Worm (Caenorhabditis elegans) whole organism, young adult: Measurements from ENCODE around the gene sto-3.

Source experiments
- B0019.2 ChIP-seq: fragments of 200-800 bp; sonication (Bioruptor generic); conservative IDR thresholded peaks from 2 replicates; pipeline ENCODE4 v1.3.6; 2022; ENCODE audit warnings: missing genetic modification reagents, missing genetic modification characterization, missing compliant biosample characterization
- B0261.1 ChIP-seq: sonication (generic microtip); optimal IDR thresholded peaks from 2 replicates; lab custom pipeline; 2016; ENCODE audit warnings: mild to moderate bottlenecking, missing genetic modification characterization, moderate library complexity, missing compliant biosample characterization
- F22D6.2 ChIP-seq: sonication (generic microtip); optimal IDR thresholded peaks from 2 replicates; lab custom pipeline; 2016; ENCODE audit warnings: mild to moderate bottlenecking, missing genetic modification characterization, missing compliant biosample characterization
- F23B12.7 ChIP-seq: sonication (generic microtip); optimal IDR thresholded peaks from 2 replicates; lab custom pipeline; 2017; ENCODE audit warnings: missing genetic modification characterization, mild to moderate bottlenecking, missing compliant biosample characterization, antibody characterized with exemption, moderate library complexity; ENCODE audit not compliant: insufficient read depth
- F33H1.4 ChIP-seq: fragments of 200-800 bp; sonication (Bioruptor generic); IDR thresholded peaks from 2 replicates; pipeline ENCODE4 v1.3.6; 2022; ENCODE audit warnings: missing genetic modification reagents, missing genetic modification characterization, missing compliant biosample characterization
- F37B4.10 ChIP-seq: fragments of 200-800 bp; sonication (Bioruptor generic); IDR thresholded peaks from 2 replicates; pipeline ENCODE4 v1.3.6; 2022; ENCODE audit warnings: missing genetic modification characterization, missing compliant biosample characterization
- F49E8.2 ChIP-seq: sonication (generic microtip); optimal IDR thresholded peaks from 3 replicates; lab custom pipeline; 2017; ENCODE audit warnings: missing genetic modification characterization, mild to moderate bottlenecking, missing compliant biosample characterization, antibody characterized with exemption, moderate library complexity; ENCODE audit not compliant: insufficient read depth
- F57C9.4 ChIP-seq: sonication (generic microtip); optimal IDR thresholded peaks from 2 replicates; lab custom pipeline; 2017; ENCODE audit warnings: mild to moderate bottlenecking, missing genetic modification characterization, missing compliant biosample characterization
- T26A5.8 ChIP-seq: sonication (generic microtip); optimal IDR thresholded peaks from 2 replicates; lab custom pipeline; 2016; ENCODE audit warnings: missing genetic modification characterization, missing compliant biosample characterization
- Y53F4B.3 ChIP-seq: fragments of 200-800 bp; sonication (Bioruptor generic); IDR thresholded peaks from 2 replicates; pipeline ENCODE4 v1.3.6; 2022; ENCODE audit warnings: missing genetic modification reagents, missing genetic modification characterization, missing compliant biosample characterization
- ZK185.1 ChIP-seq: sonication (generic microtip); optimal IDR thresholded peaks from 2 replicates; lab custom pipeline; 2016; ENCODE audit warnings: mild to moderate bottlenecking, missing genetic modification characterization, missing compliant biosample characterization; ENCODE audit not compliant: poor library complexity, severe bottlenecking
- akir-1 ChIP-seq: fragments of 200-800 bp; sonication (Bioruptor generic); optimal IDR thresholded peaks from 2 replicates; lab custom pipeline; 2018; ENCODE audit warnings: mild to moderate bottlenecking, missing genetic modification characterization, moderate library complexity, missing compliant biosample characterization
- aptf-3 ChIP-seq: fragments of 200-800 bp; sonication (Bioruptor generic); IDR thresholded peaks from 2 replicates; pipeline ENCODE4 v1.3.6; 2022; ENCODE audit warnings: missing genetic modification characterization, missing compliant biosample characterization
- attf-5 ChIP-seq: fragments of 200-800 bp; sonication (Bioruptor generic); optimal IDR thresholded peaks from 2 replicates; lab custom pipeline; 2018; ENCODE audit warnings: mild to moderate bottlenecking, missing genetic modification characterization, missing compliant biosample characterization
- bed-1 ChIP-seq: fragments of 200-800 bp; sonication (Bioruptor generic); IDR thresholded peaks from 2 replicates; pipeline ENCODE4 v1.3.6; 2022; ENCODE audit warnings: missing genetic modification reagents, missing genetic modification characterization, missing compliant biosample characterization
- bed-2 ChIP-seq: fragments of 200-800 bp; sonication (Bioruptor generic); IDR thresholded peaks from 2 replicates; pipeline ENCODE4 v1.3.6; 2022; ENCODE audit warnings: missing genetic modification reagents, missing genetic modification characterization, missing compliant biosample characterization
- ceh-100 ChIP-seq: fragments of 200-800 bp; sonication (Bioruptor generic); IDR thresholded peaks from 2 replicates; pipeline ENCODE4 v1.3.6; 2022; ENCODE audit warnings: missing genetic modification reagents, missing genetic modification characterization, missing compliant biosample characterization
- chd-7 ChIP-seq: sonication (generic microtip); optimal IDR thresholded peaks from 2 replicates; lab custom pipeline; 2016; ENCODE audit warnings: mild to moderate bottlenecking, missing genetic modification characterization, moderate library complexity, missing compliant biosample characterization
- dox-1 ChIP-seq: fragments of 200-800 bp; sonication (Bioruptor generic); IDR thresholded peaks from 2 replicates; pipeline ENCODE4 v1.3.6; 2022; ENCODE audit warnings: missing genetic modification reagents, missing genetic modification characterization, missing compliant biosample characterization
- egrh-3 ChIP-seq: fragments of 200-800 bp; sonication (Bioruptor generic); IDR thresholded peaks from 2 replicates; pipeline ENCODE4 v1.3.6; 2022; ENCODE audit warnings: missing genetic modification reagents, missing genetic modification characterization, missing compliant biosample characterization
- fkh-3 ChIP-seq: sonication (generic microtip); optimal IDR thresholded peaks from 2 replicates; lab custom pipeline; 2016; ENCODE audit warnings: mild to moderate bottlenecking, missing genetic modification characterization, missing compliant biosample characterization
- hsf-1 ChIP-seq: fragments of 200-800 bp; sonication (Bioruptor generic); IDR thresholded peaks from 2 replicates; pipeline ENCODE4 v1.3.6; 2022; ENCODE audit warnings: missing genetic modification reagents, missing genetic modification characterization, missing compliant biosample characterization
- lin-26 ChIP-seq: fragments of 200-800 bp; sonication (Bioruptor generic); IDR thresholded peaks from 2 replicates; pipeline ENCODE4 v1.3.6; 2022; ENCODE audit warnings: missing genetic modification reagents, missing genetic modification characterization, missing compliant biosample characterization
- lin-54 ChIP-seq: fragments of 200-800 bp; sonication (Bioruptor generic); optimal IDR thresholded peaks from 2 replicates; lab custom pipeline; 2018; ENCODE audit warnings: mild to moderate bottlenecking, missing genetic modification characterization, missing compliant biosample characterization
- lir-1 ChIP-seq: fragments of 200-800 bp; sonication (Bioruptor generic); conservative IDR thresholded peaks from 2 replicates; pipeline ENCODE4 v1.3.6; 2022; ENCODE audit warnings: missing genetic modification reagents, missing genetic modification characterization, missing compliant biosample characterization
- madf-3 ChIP-seq: fragments of 200-800 bp; sonication (Bioruptor generic); IDR thresholded peaks from 2 replicates; pipeline ENCODE4 v1.3.6; 2022; ENCODE audit warnings: missing genetic modification reagents, missing genetic modification characterization, missing compliant biosample characterization
- madf-6 ChIP-seq: fragments of 200-800 bp; sonication (Bioruptor generic); IDR thresholded peaks from 2 replicates; pipeline ENCODE4 v1.3.6; 2022; ENCODE audit warnings: missing genetic modification reagents, missing genetic modification characterization, missing compliant biosample characterization
- madf-8 ChIP-seq: fragments of 200-800 bp; sonication (Bioruptor generic); conservative IDR thresholded peaks from 2 replicates; pipeline ENCODE4 v1.3.6; 2022; ENCODE audit warnings: missing genetic modification reagents, missing genetic modification characterization, missing compliant biosample characterization
- mxl-1 ChIP-seq: sonication (generic microtip); optimal IDR thresholded peaks from 2 replicates; lab custom pipeline; 2016; ENCODE audit warnings: missing genetic modification characterization, missing compliant biosample characterization
- nfya-1 ChIP-seq: sonication (generic microtip); optimal IDR thresholded peaks from 2 replicates; lab custom pipeline; 2017; ENCODE audit warnings: antibody characterized with exemption, missing compliant biosample characterization, missing genetic modification characterization, borderline replicate concordance; ENCODE audit not compliant: insufficient read depth
- nfyb-1 ChIP-seq: fragments of 200-800 bp; sonication (Bioruptor generic); IDR thresholded peaks from 2 replicates; pipeline ENCODE4 v1.3.6; 2022; ENCODE audit warnings: missing genetic modification reagents, missing genetic modification characterization, missing compliant biosample characterization
- nhr-80 ChIP-seq: sonication (generic microtip); optimal IDR thresholded peaks from 2 replicates; lab custom pipeline; 2016; ENCODE audit warnings: missing genetic modification characterization, missing compliant biosample characterization
- pbrm-1 ChIP-seq: fragments of 200-800 bp; sonication (Bioruptor generic); IDR thresholded peaks from 2 replicates; pipeline ENCODE4 v1.3.6; 2022; ENCODE audit warnings: missing genetic modification reagents, missing genetic modification characterization, missing compliant biosample characterization
- pha-4 ChIP-seq: fragments of 150-350 bp; sonication (generic microtip); optimal IDR thresholded peaks from 2 replicates; lab custom pipeline; 2014; ENCODE audit warnings: missing biosample characterization, missing genetic modification reagents, missing genetic modification characterization
- sea-2 ChIP-seq: fragments of 200-800 bp; sonication (Bioruptor generic); IDR thresholded peaks from 2 replicates; pipeline ENCODE4 v1.3.6; 2022; ENCODE audit warnings: missing genetic modification characterization, missing compliant biosample characterization
- snpc-1.1 ChIP-seq: sonication (generic microtip); optimal IDR thresholded peaks from 2 replicates; lab custom pipeline; 2017; ENCODE audit warnings: missing genetic modification characterization, mild to moderate bottlenecking, missing compliant biosample characterization, antibody characterized with exemption, moderate library complexity, missing genotype, missing genetic modification reagents; ENCODE audit not compliant: insufficient read depth
- snpc-3.4 ChIP-seq: sonication (generic microtip); optimal IDR thresholded peaks from 2 replicates; lab custom pipeline; 2017; ENCODE audit warnings: missing genetic modification characterization, mild to moderate bottlenecking, missing compliant biosample characterization, antibody characterized with exemption, moderate library complexity, missing genotype, missing genetic modification reagents
- snpc-4 ChIP-seq, 5 experiments: fragments of 150-350 bp in 1 of 5; sonication (generic microtip) in 4 of 5; optimal IDR thresholded peaks; 2 replicates each; lab custom pipeline; 2014 to 2018; ENCODE audit warnings: missing genetic modification characterization in 5 of 5, missing biosample characterization in 3 of 5, antibody characterized with exemption in 2 of 5, mild to moderate bottlenecking in 2 of 5, missing compliant biosample characterization in 2 of 5, missing genotype in 2 of 5, moderate library complexity in 2 of 5, missing genetic modification reagents in 1 of 5
- tbp1 ChIP-seq: fragments of 200-800 bp; sonication (Bioruptor generic); optimal IDR thresholded peaks from 2 replicates; lab custom pipeline; 2018; ENCODE audit warnings: mild to moderate bottlenecking, missing genetic modification characterization, missing compliant biosample characterization
- xnd-1 ChIP-seq: sonication (generic microtip); optimal IDR thresholded peaks from 2 replicates; lab custom pipeline; 2016; ENCODE audit warnings: missing genotype, missing genetic modification reagents, missing genetic modification characterization, missing compliant biosample characterization
- zfh-2 ChIP-seq: fragments of 200-800 bp; sonication (Bioruptor generic); conservative IDR thresholded peaks from 2 replicates; pipeline ENCODE4 v1.3.6; 2022; ENCODE audit warnings: missing genetic modification reagents, missing genetic modification characterization, missing compliant biosample characterization
- zim-3 ChIP-seq: sonication (generic microtip); optimal IDR thresholded peaks from 2 replicates; lab custom pipeline; 2017; ENCODE audit warnings: mild to moderate bottlenecking, missing genetic modification characterization, moderate library complexity, missing compliant biosample characterization
- ztf-22 ChIP-seq: fragments of 200-800 bp; sonication (Bioruptor generic); optimal IDR thresholded peaks from 2 replicates; lab custom pipeline; 2018; ENCODE audit warnings: mild to moderate bottlenecking, missing genetic modification characterization, moderate library complexity, missing compliant biosample characterization

The sto-3 gene

DNA sequence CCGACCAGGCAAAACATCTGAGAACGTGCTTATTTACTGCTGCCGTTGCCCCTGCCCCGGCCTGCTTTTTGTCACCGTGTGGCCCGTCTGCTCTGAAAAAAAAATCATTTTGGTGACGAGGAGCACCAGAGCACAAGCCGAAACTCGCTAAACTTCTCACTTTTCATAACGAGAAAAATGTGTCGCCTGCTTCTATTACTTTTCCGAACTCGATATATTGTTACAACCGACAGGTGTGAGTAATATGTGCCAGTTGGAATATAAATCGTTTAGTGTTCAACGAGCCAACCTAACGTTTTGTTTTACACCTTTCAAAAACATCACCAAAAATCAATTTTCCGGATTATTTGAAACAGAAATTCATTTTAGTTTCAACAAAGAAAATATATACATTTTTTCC is 15.8 kb upstream of the sto-3 start:
- no peak for TF ChIP-seq lir-1 (GFP tag; lab: Robert Waterston, UW)
- no peak for TF ChIP-seq mxl-1
- TF ChIP-seq egrh-3 (GFP tag; lab: Robert Waterston, UW) = no peak
- TF ChIP-seq F37B4.10 (GFP tag; lab: Robert Waterston, UW) = no peak
- TF ChIP-seq xnd-1 (tag; lab: Kevin White, UChicago) = no peak
- TF ChIP-seq bed-1 = no peak
- no peak for TF ChIP-seq nfya-1 (tag; lab: Kevin White, UChicago)
- no peak for TF ChIP-seq B0261.1 (tag; lab: Kevin White, UChicago)
- no peak for TF ChIP-seq nfyb-1 (GFP tag; lab: Robert Waterston, UW)
- TF ChIP-seq tbp1 (GFP tag; lab: Kevin White, UChicago) = no peak
- no peak for TF ChIP-seq B0019.2 (GFP tag; lab: Robert Waterston, UW)
- TF ChIP-seq fkh-3 (tag; lab: Kevin White, UChicago) = no peak
- no peak for TF ChIP-seq ceh-100 (GFP tag; lab: Robert Waterston, UW)
- no peak for TF ChIP-seq nhr-80 (tag; lab: Kevin White, UChicago)
- TF ChIP-seq zfh-2 (GFP tag; lab: Robert Waterston, UW) = no peak
- TF ChIP-seq F23B12.7 = no peak
- no peak for TF ChIP-seq snpc-1.1 (tag; lab: Kevin White, UChicago)

DNA sequence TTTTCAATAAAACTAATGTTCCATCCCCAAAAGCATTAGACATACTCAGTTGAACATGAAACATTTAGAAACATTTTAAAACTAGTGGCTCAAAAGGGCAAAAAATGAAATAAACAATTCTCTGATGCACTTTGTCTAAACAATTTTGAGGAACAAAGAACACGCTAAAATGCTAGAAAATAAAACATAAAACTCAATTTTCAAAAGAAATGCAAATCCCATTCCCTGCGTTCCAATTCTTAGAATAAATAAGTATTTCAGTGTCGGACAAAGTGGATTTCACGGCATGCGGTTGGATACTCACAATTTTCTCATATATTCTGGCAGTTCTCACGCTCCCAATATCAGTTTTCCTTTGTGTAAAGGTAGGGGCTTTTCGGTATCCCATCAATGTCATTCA is 11.4 kb upstream of the sto-3 start:
- no peak for TF ChIP-seq lin-54 (GFP tag; lab: Kevin White, UChicago)
- TF ChIP-seq aptf-3 = no peak
- TF ChIP-seq dox-1 (GFP tag; lab: Robert Waterston, UW) = no peak
- TF ChIP-seq madf-6 (GFP tag; lab: Robert Waterston, UW) = no peak
- TF ChIP-seq pha-4 (tag; lab: Kevin White, UChicago) = no peak
- TF ChIP-seq bed-2 (GFP tag; lab: Robert Waterston, UW) = no peak
- TF ChIP-seq T26A5.8 (tag; lab: Kevin White, UChicago) = no peak
- TF ChIP-seq sea-2 (GFP tag; lab: Robert Waterston, UW) = no peak
- TF ChIP-seq F33H1.4 (GFP tag; lab: Robert Waterston, UW) = no peak
- no peak for TF ChIP-seq snpc-3.4 (tag; lab: Kevin White, UChicago)
- no peak for TF ChIP-seq madf-8
- TF ChIP-seq madf-3 (GFP tag; lab: Robert Waterston, UW) = no peak
- no peak for TF ChIP-seq F57C9.4 (tag; lab: Kevin White, UChicago)
- no peak for TF ChIP-seq ceh-100 (GFP tag; lab: Robert Waterston, UW)
- TF ChIP-seq nfya-1 (tag; lab: Kevin White, UChicago) = no peak
- TF ChIP-seq F22D6.2 (tag; lab: Kevin White, UChicago) = no peak
- TF ChIP-seq, all 124 proteins: peak for 0

DNA sequence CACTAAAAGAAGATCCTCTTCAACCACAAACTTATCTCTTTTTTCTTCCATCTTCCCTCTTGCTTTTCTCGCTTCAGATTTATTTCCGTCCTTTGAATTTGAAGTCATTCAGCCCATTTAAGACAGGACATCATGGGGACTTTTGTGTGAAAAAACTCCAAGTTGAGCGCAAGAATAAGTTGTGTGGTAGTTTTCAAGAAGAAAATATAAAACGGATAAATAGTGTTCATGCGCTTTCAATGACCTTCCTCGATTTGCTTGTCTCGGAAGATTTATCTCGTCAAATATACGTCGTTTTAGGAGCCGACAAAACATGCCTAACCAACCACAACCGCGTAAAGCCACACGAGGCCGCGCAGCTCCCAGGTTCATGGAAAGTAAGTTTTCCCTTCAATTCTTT is 10.2 kb upstream of the sto-3 start, which contains the start of gene sto-6:
Gene sto-6, plus strand, starts transcription at position 301 of the 400 bp plus-strand sequence.
- TF ChIP-seq snpc-3.4 (tag; lab: Kevin White, UChicago) (no peak), egrh-3 (GFP tag; lab: Robert Waterston, UW) (no peak), attf-5 (GFP tag; lab: Kevin White, UChicago) (no peak)

DNA sequence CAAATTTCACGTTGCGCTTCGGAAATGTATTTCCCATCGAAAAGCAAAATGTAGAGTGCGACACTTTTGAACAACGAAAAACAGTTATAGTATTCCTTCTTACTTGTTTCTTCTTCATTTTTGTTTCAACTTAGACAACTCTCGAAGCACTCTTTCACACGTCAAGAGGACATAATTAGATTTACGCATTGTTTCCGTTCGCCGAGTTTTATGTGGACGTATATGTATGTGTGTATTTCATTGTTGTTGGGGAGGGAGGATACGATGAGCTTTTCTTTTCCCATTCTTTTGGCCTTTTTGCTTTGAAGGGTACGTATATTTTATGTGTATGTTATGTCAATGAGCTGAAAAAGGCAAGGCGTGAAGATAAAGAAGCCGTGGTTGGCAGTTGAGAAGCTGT is 8.6 kb upstream of the sto-3 start:
- TF ChIP-seq ZK185.1 (tag; lab: Kevin White, UChicago) = no peak
- no peak for TF ChIP-seq pbrm-1 (GFP tag; lab: Robert Waterston, UW)
- no peak for TF ChIP-seq chd-7 (tag; lab: Kevin White, UChicago)
- TF ChIP-seq T26A5.8 (tag; lab: Kevin White, UChicago) = no peak
- TF ChIP-seq nfya-1 (tag; lab: Kevin White, UChicago) = no peak
- no peak for TF ChIP-seq ztf-22 (GFP tag; lab: Kevin White, UChicago)
- no peak for TF ChIP-seq akir-1 (GFP tag; lab: Kevin White, UChicago)
- TF ChIP-seq Y53F4B.3 (GFP tag; lab: Robert Waterston, UW) = no peak
- TF ChIP-seq hsf-1 (GFP tag; lab: Robert Waterston, UW) = no peak
- no peak for TF ChIP-seq snpc-4 (GFP tag; optimal IDR thresholded peaks at IDR 0.05; lab: Kevin White, UChicago)
- no peak for TF ChIP-seq snpc-4 (tag; optimal IDR thresholded peaks at IDR 0.05; lab: Kevin White, UChicago)
- no peak for TF ChIP-seq F49E8.2 (tag; lab: Kevin White, UChicago)
- no peak for TF ChIP-seq lin-26 (GFP tag; lab: Robert Waterston, UW)
- TF ChIP-seq xnd-1 (tag; lab: Kevin White, UChicago) = no peak
- no peak for TF ChIP-seq zim-3 (tag; lab: Kevin White, UChicago)
- no peak for TF ChIP-seq dox-1 (GFP tag; lab: Robert Waterston, UW)
